Worm (Caenorhabditis elegans) whole organism, L1 larva: ENCODE results near the gene mgl-1.

Experiments
- aha-1 ChIP-seq: fragments of 150-350 bp; optimal IDR thresholded peaks from 2 replicates; lab custom pipeline; 2014; ENCODE audit warnings: missing biosample characterization, missing genetic modification characterization
- ama-1 ChIP-seq: fragments of 150-350 bp; optimal IDR thresholded peaks from 2 replicates; lab custom pipeline; 2014
- dpl-1 ChIP-seq, 3 experiments: fragments of 150-350 bp in 2 of 3; sonication (generic microtip) in 1 of 3; optimal IDR thresholded peaks; 2 replicates each; lab custom pipeline; 2014 to 2017; ENCODE audit warnings: missing biosample characterization in 3 of 3, missing genetic modification characterization in 3 of 3, missing genetic modification reagents in 3 of 3
- irx-1 ChIP-seq: sonication (generic microtip); optimal IDR thresholded peaks from 2 replicates; lab custom pipeline; 2016; ENCODE audit warnings: missing genetic modification characterization, missing compliant biosample characterization
- jun-1 ChIP-seq: fragments of 150-350 bp; optimal IDR thresholded peaks from 2 replicates; lab custom pipeline; 2014; ENCODE audit warnings: missing biosample characterization, missing genetic modification reagents, missing genetic modification characterization
- nhr-20 ChIP-seq: sonication (generic microtip); optimal IDR thresholded peaks from 2 replicates; lab custom pipeline; 2016; ENCODE audit warnings: mild to moderate bottlenecking, missing genetic modification characterization, missing compliant biosample characterization
- nhr-76 ChIP-seq: sonication (generic microtip); optimal IDR thresholded peaks from 2 replicates; lab custom pipeline; 2017; ENCODE audit warnings: missing biosample characterization, missing genetic modification characterization
- nhr-90 ChIP-seq: sonication (generic microtip); optimal IDR thresholded peaks from 2 replicates; lab custom pipeline; 2016; ENCODE audit warnings: mild to moderate bottlenecking, missing genetic modification characterization, missing compliant biosample characterization; ENCODE audit not compliant: poor library complexity
- swsn-7 ChIP-seq: sonication (generic microtip); optimal IDR thresholded peaks from 2 replicates; lab custom pipeline; 2016; ENCODE audit warnings: missing genetic modification characterization, missing compliant biosample characterization
- tlp-1 ChIP-seq: fragments of 150-350 bp; optimal IDR thresholded peaks from 2 replicates; lab custom pipeline; 2014; ENCODE audit warnings: missing biosample characterization, missing genetic modification characterization
- unc-130 ChIP-seq: fragments of 150-350 bp; optimal IDR thresholded peaks from 2 replicates; lab custom pipeline; 2017; ENCODE audit warnings: missing biosample characterization, missing genetic modification characterization, inconsistent platforms
- unc-62 ChIP-seq: fragments of 150-350 bp; optimal IDR thresholded peaks from 2 replicates; lab custom pipeline; 2014; ENCODE audit warnings: missing biosample characterization, missing genetic modification reagents, missing genetic modification characterization
- unc-86 ChIP-seq: sonication (generic microtip); optimal IDR thresholded peaks from 2 replicates; lab custom pipeline; 2016; ENCODE audit warnings: missing genetic modification characterization, missing compliant biosample characterization

DNA sequence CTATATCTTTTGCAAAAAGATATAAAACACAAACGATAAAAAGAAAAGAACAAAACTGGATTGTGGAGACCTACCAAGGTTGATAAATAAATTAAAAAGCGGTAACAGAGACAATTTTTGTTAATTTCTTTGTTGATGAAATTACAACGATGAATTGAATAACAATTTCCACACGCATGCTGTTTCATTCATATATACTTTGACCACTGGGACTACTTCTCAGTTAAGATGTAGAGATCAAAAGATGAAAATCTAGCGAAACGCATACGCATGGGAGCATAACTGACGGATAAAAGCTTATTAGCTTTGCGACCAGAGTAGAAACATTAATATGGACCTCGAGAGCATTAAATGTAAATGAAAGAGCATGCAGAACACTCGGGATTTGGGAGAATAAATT is 20.1 kb downstream of the mgl-1 start:
- TF ChIP-seq aha-1 (tag; lab: Kevin White, UChicago), result no peak
- no peak for TF ChIP-seq tlp-1
- TF ChIP-seq unc-130 (tag; lab: Kevin White, UChicago), result no peak
- TF ChIP-seq unc-62, result no peak
- TF ChIP-seq swsn-7 (tag; lab: Kevin White, UChicago), result no peak
- TF ChIP-seq unc-86 (tag; lab: Kevin White, UChicago), result no peak
- no peak for TF ChIP-seq ama-1
- TF ChIP-seq dpl-1 (GFP tag; optimal IDR thresholded peaks at IDR 0.05; lab: Kevin White, UChicago), result no peak
- no peak for TF ChIP-seq nhr-90 (tag; lab: Kevin White, UChicago)
- TF ChIP-seq nhr-76, result no peak
- TF ChIP-seq irx-1 (tag; lab: Kevin White, UChicago), result no peak
- no peak for TF ChIP-seq nhr-20 (tag; lab: Kevin White, UChicago)
- TF ChIP-seq jun-1, result no peak
